Worm (Caenorhabditis elegans) whole organism, midembryonic: ENCODE data around the gene arx-6.

ENCODE experiments used
- T22C8.4 ChIP-seq: fragments of 200-800 bp; sonication (Bioruptor generic); IDR thresholded peaks from 2 replicates; pipeline ENCODE4 v1.3.6; 2022; ENCODE audit warnings: missing genetic modification characterization, missing compliant biosample characterization
- klf-2 ChIP-seq: fragments of 200-800 bp; sonication (Bioruptor generic); conservative IDR thresholded peaks from 2 replicates; pipeline ENCODE4 v1.3.6; 2022; ENCODE audit warnings: missing genetic modification reagents, missing genetic modification characterization, missing compliant biosample characterization
- med-1 ChIP-seq: sonication (generic microtip); optimal IDR thresholded peaks from 2 replicates; lab custom pipeline; 2017; ENCODE audit warnings: missing genetic modification characterization, mild to moderate bottlenecking, missing compliant biosample characterization, antibody characterized with exemption, missing genetic modification reagents; ENCODE audit not compliant: insufficient read depth
- tab-1 ChIP-seq: fragments of 200-800 bp; sonication (Bioruptor generic); IDR thresholded peaks from 2 replicates; pipeline ENCODE4 v1.3.6; 2022; ENCODE audit warnings: missing genetic modification characterization, missing compliant biosample characterization
- ztf-23 ChIP-seq: fragments of 200-800 bp; sonication (Bioruptor generic); IDR thresholded peaks from 2 replicates; pipeline ENCODE4 v1.3.6; 2022; ENCODE audit warnings: missing genetic modification reagents, missing genetic modification characterization, missing compliant biosample characterization
- ztf-29 ChIP-seq: fragments of 200-800 bp; sonication (Bioruptor generic); IDR thresholded peaks from 2 replicates; pipeline ENCODE4 v1.3.6; 2022; ENCODE audit warnings: missing genetic modification reagents, missing genetic modification characterization, missing compliant biosample characterization

DNA sequence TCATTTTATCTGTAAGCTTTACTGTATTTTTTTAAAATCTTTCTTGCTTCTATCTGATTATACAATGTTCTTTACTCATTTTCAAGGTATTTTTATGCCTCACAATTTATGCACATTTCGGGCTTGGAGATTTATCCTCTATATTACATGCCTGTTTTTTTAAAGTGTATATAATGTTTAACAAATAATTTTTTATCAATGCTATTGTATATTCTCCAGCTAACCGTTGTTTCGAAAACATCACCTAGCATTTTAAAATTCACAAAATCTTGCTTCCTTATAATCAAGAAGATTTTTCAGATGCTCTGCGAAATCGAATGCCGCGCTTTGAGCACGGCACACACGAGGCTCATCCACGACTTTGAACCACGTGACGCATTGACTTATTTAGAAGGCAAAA is 26.4 kb upstream of the arx-6 start, which contains the start of gene ced-4:
- no peak for TF ChIP-seq ztf-29 (GFP tag; lab: Robert Waterston, UW)
- TF ChIP-seq ztf-23, result no peak
- TF ChIP-seq klf-2 (GFP tag; lab: Robert Waterston, UW), result no peak
- no peak for TF ChIP-seq T22C8.4 (GFP tag; lab: Robert Waterston, UW)
- TF ChIP-seq tab-1 (GFP tag; lab: Robert Waterston, UW), result no peak
- no peak for TF ChIP-seq med-1 (GFP tag; lab: Kevin White, UChicago)
